Worm (Caenorhabditis elegans): ENCODE results near the gene skr-10.
A peak's percentile ranks its signal among the peaks of the same experiment; 100 is the strongest.

Gene skr-10

ce11 chrIV:15962801-15963200 lies 16.2 kb downstream of the skr-10 start, which contains the start of gene Y105C5B.17:
TSS of gene Y105C5B.17 (plus strand) at chrIV:15963101.
- TF ChIP-seq snpc-4 (GFP tag; optimal IDR thresholded peaks at IDR 0.05) = no peak
- TF ChIP-seq snpc-4 (tag; optimal IDR thresholded peaks at IDR 0.05) = peak in 1 of 4 experiments; percentile 8
- no peak for TF ChIP-seq F33H1.4 (GFP tag; IDR thresholded peaks at IDR 0.05)

- TF ChIP-seq ceh-91 (GFP tag; IDR thresholded peaks at IDR 0.05) (no peak), madf-6 (GFP tag; IDR thresholded peaks at IDR 0.05) (no peak), Y56A3A.18 (GFP tag; IDR thresholded peaks at IDR 0.05) (no peak), hsf-1 (GFP tag; IDR thresholded peaks at IDR 0.05) (no peak)
Observed at ce11 chrIV:15964307-15964706, 17.7 kb downstream of the skr-10 start, which contains the start of gene Y105C5B.18. TSS of gene Y105C5B.18 (plus strand) at chrIV:15964607.

- TF ChIP-seq rpc-1 (optimal IDR thresholded peaks at IDR 0.05) (no peak), rpc-1 (tag; optimal IDR thresholded peaks at IDR 0.05) (no peak), Y67H2A.10 (GFP tag; conservative IDR thresholded peaks at IDR 0.05) (no peak), nhr-179 (tag; optimal IDR thresholded peaks at IDR 0.05) (no peak), attf-6 (GFP tag; IDR thresholded peaks at IDR 0.05) (0 out of 2 replicates have a peak, but pooled peaks have one; percentile 28), hmg-1.2 (GFP tag; IDR thresholded peaks at IDR 0.05) (peak; percentile 81; the same call in 1 of the 2 replicates), lsy-27 (tag; optimal IDR thresholded peaks at IDR 0.05; ENCODE audit: borderline replicate concordance, insufficient read depth) (no peak), B0336.3 (GFP tag; IDR thresholded peaks at IDR 0.05) (no peak), him-1 (tag; optimal IDR thresholded peaks at IDR 0.05) (no peak), mcd-1 (GFP tag; IDR thresholded peaks at IDR 0.05) (no peak), snpc-4 (GFP tag; optimal IDR thresholded peaks at IDR 0.05) (no peak), snpc-4 (tag; optimal IDR thresholded peaks at IDR 0.05) (peak in 3 of 4 experiments; percentile 23 to 79 (median 74)), rcor-1 (GFP tag; IDR thresholded peaks at IDR 0.05) (no peak), bed-1 (GFP tag; IDR thresholded peaks at IDR 0.05) (no peak), F39B2.1 (GFP tag; IDR thresholded peaks at IDR 0.05) (no peak), let-607 (tag; optimal IDR thresholded peaks at IDR 0.05) (no peak), aptf-2 (GFP tag; conservative IDR thresholded peaks at IDR 0.05) (no peak)
Observed at ce11 chrIV:15983920-15984631, 37.5 kb downstream of the skr-10 start, which contains the start of gene Y105C5B.19. TSS of gene Y105C5B.19 (minus strand) at chrIV:15983970.

DNA sequence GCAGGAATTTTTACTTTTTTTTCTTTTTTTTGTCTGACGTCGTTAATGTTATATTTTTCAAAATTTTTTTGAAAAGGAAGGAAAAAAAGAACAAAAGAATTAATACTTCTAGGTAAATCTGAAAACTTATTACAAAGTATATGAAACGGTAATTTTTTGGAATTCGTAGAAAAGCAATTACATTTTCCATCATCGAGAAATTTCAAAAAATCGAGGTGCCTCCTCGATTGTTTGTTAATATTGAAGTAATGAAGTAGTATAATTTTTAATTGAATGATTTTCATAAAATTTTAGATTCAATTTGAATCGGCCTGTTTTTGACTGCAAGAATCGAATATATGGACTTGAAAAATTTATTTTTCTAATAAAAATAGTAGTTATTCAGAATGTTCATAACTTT lies 44.8 kb downstream of the skr-10 start:
- TF ChIP-seq sdz-38 (tag; optimal IDR thresholded peaks at IDR 0.05) = no peak
- no peak for TF ChIP-seq mel-28 (tag; optimal IDR thresholded peaks at IDR 0.05; ENCODE audit: borderline replicate concordance)
- peak; percentile 80 for TF ChIP-seq attf-6 (GFP tag; IDR thresholded peaks at IDR 0.05)
- no peak for TF ChIP-seq attf-3 (GFP tag; conservative IDR thresholded peaks at IDR 0.05)
- TF ChIP-seq snpc-4 (GFP tag; optimal IDR thresholded peaks at IDR 0.05) = no peak
- TF ChIP-seq snpc-4 (tag; optimal IDR thresholded peaks at IDR 0.05) = peak in 2 of 4 experiments; percentile 39 to 80
- no peak for TF ChIP-seq snpc-1.1 (tag; optimal IDR thresholded peaks at IDR 0.05; ENCODE audit: insufficient read depth)
- no peak for TF ChIP-seq ama-1 (optimal IDR thresholded peaks at IDR 0.05)
- no peak for TF ChIP-seq ama-1 (GFP tag; optimal IDR thresholded peaks at IDR 0.05)
- no peak for TF ChIP-seq ccch-3 (GFP tag; optimal IDR thresholded peaks at IDR 0.05)
- no peak for TF ChIP-seq aptf-2 (GFP tag; conservative IDR thresholded peaks at IDR 0.05)
- no peak for TF ChIP-seq ceh-79 (tag; optimal IDR thresholded peaks at IDR 0.05)
- no peak for TF ChIP-seq nhr-27 (tag; optimal IDR thresholded peaks at IDR 0.05)

- TF ChIP-seq Y79H2A.3 (GFP tag; conservative IDR thresholded peaks at IDR 0.05) = no peak
- no peak for TF ChIP-seq snpc-4 (GFP tag; optimal IDR thresholded peaks at IDR 0.05)
- TF ChIP-seq snpc-4 (tag; optimal IDR thresholded peaks at IDR 0.05) = peak in 1 of 4 experiments; percentile 34
- TF ChIP-seq tbp1 (GFP tag; optimal IDR thresholded peaks at IDR 0.05) = no peak
- peak; percentile 83 for TF ChIP-seq efl-1 (GFP tag; optimal IDR thresholded peaks at IDR 0.05)
- no peak for TF ChIP-seq lin-35 (GFP tag; optimal IDR thresholded peaks at IDR 0.05)
- TF ChIP-seq D2030.7 (GFP tag; IDR thresholded peaks at IDR 0.05) = 0 out of 2 replicates have a peak, but pooled peaks have one; percentile 18
- no peak for TF ChIP-seq mcd-1 (GFP tag; IDR thresholded peaks at IDR 0.05)
- TF ChIP-seq hsf-1 (GFP tag; IDR thresholded peaks at IDR 0.05) = 0 out of 2 replicates have a peak, but pooled peaks have one; percentile 26
- TF ChIP-seq nhr-27 (tag; optimal IDR thresholded peaks at IDR 0.05) = no peak
- peak; percentile 26 for TF ChIP-seq dpl-1 (GFP tag; optimal IDR thresholded peaks at IDR 0.05)
- peak; percentile 11 for TF ChIP-seq xnd-1 (tag; optimal IDR thresholded peaks at IDR 0.05)
Observed at ce11 chrIV:15994505-15994904, 47.9 kb downstream of the skr-10 start, which contains the start of gene Y105C5B.20. TSS of gene Y105C5B.20 (minus strand) at chrIV:15994605.
